Fruit fly (Drosophila melanogaster): Measurements from ENCODE around the gene CG11360.
A peak's percentile ranks its signal among the peaks of the same experiment; 100 is the strongest.

Gene CG11360

DNA sequence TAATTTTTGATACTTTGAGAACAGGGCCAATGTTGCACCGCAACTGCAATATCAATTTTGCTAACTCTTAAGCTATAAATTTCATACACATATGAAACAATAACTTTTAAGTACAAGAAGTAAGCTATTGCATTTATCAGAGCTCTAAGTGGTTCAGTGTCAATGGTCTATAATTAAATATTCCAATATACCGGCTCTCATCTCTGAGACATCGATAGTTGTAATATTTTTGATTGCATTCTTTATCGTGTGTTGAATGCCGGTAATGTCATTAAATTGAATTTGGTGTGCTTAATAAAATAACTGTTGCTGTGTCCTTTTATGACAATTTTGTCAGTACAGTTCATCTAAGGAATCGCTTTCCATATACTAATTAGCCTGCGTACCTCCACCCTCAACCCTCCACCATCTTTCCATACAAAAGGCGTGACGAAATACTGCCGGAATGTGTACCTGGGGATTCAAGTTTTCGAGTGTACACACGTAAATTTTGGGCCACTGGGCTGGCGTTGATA, at the start of gene CG11360 (continued):
- TF ChIP-seq sc (optimal IDR thresholded peaks at IDR 0.05) (no peak), sc (GFP tag; optimal IDR thresholded peaks at IDR 0.05) (no peak), lola (GFP tag; optimal IDR thresholded peaks at IDR 0.05) (peak in 1 of 3 experiments; percentile 76), CG2120 (GFP tag; optimal IDR thresholded peaks at IDR 0.05) (peak; percentile 5), CG2199 (GFP tag; IDR thresholded peaks at IDR 0.05) (no peak; the same call in 2 of the 3 replicates), kni (GFP tag; optimal IDR thresholded peaks at IDR 0.05) (no peak), eyg (GFP tag; optimal IDR thresholded peaks at IDR 0.05) (no peak), CG14965 (GFP tag; optimal IDR thresholded peaks at IDR 0.05; ENCODE audit: borderline replicate concordance) (no peak), ap (GFP tag; IDR thresholded peaks at IDR 0.05) (no peak), Blimp-1 (GFP tag; optimal IDR thresholded peaks at IDR 0.05) (no peak), MTF-1 (GFP tag; optimal IDR thresholded peaks at IDR 0.05; ENCODE audit: borderline replicate concordance) (no peak), CG11504 (tag; optimal IDR thresholded peaks at IDR 0.05) (no peak), nerfin-2 (GFP tag; IDR thresholded peaks at IDR 0.05; ENCODE audit: partially characterized antibody) (no peak), D19B (GFP tag; optimal IDR thresholded peaks at IDR 0.05) (no peak), CG11560 (tag; IDR thresholded peaks at IDR 0.05) (no peak), aop (GFP tag; IDR thresholded peaks at IDR 0.05) (no peak), bcd (GFP tag; optimal IDR thresholded peaks at IDR 0.05) (no peak), CG12219 (GFP tag; optimal IDR thresholded peaks at IDR 0.05) (no peak), gfzf (GFP tag; optimal IDR thresholded peaks at IDR 0.05) (peak; percentile 32), CG10147 (GFP tag; optimal IDR thresholded peaks at IDR 0.05) (no peak), nmo (GFP tag; optimal IDR thresholded peaks at IDR 0.05) (peak; percentile 67), ash1 (GFP tag; optimal IDR thresholded peaks at IDR 0.05) (no peak), CG6654 (GFP tag; optimal IDR thresholded peaks at IDR 0.05) (no peak), CG11247 (GFP tag; IDR thresholded peaks at IDR 0.05) (no peak), ATbp (GFP tag; optimal IDR thresholded peaks at IDR 0.05) (no peak), Lpt (GFP tag; optimal IDR thresholded peaks at IDR 0.05) (no peak), da (GFP tag; optimal IDR thresholded peaks at IDR 0.05) (no peak), CG15073 (GFP tag; optimal IDR thresholded peaks at IDR 0.05) (no peak), CG4424 (GFP tag; optimal IDR thresholded peaks at IDR 0.05) (peak; percentile 6), CG6854 (GFP tag; optimal IDR thresholded peaks at IDR 0.05) (no peak), fu2 (GFP tag; optimal IDR thresholded peaks at IDR 0.05) (peak; percentile 31), Sox100B (GFP tag; optimal IDR thresholded peaks at IDR 0.05) (no peak), CG30431 (GFP tag; optimal IDR thresholded peaks at IDR 0.05) (no peak), CG31441 (GFP tag; IDR thresholded peaks at IDR 0.05) (no peak), CG8924 (tag; optimal IDR thresholded peaks at IDR 0.05) (no peak), Ptx1 (GFP tag; IDR thresholded peaks at IDR 0.05) (no peak), sisA (GFP tag; IDR thresholded peaks at IDR 0.05) (no peak), vfl (GFP tag; optimal IDR thresholded peaks at IDR 0.05) (no peak), pnt (GFP tag; optimal IDR thresholded peaks at IDR 0.05) (no peak), CG16815 (GFP tag; optimal IDR thresholded peaks at IDR 0.05) (no peak), Opbp (GFP tag; IDR thresholded peaks at IDR 0.05; ENCODE audit: partially characterized antibody) (no peak; the same call in 1 of the 3 replicates), D (optimal IDR thresholded peaks at IDR 0.05) (no peak), D (GFP tag; optimal IDR thresholded peaks at IDR 0.05) (no peak), sima (GFP tag; optimal IDR thresholded peaks at IDR 0.05) (no peak), pfk (GFP tag; optimal IDR thresholded peaks at IDR 0.05) (peak; percentile 67), CG31388 (GFP tag; optimal IDR thresholded peaks at IDR 0.05) (no peak), CG12104 (GFP tag; optimal IDR thresholded peaks at IDR 0.05) (no peak), trh (GFP tag; optimal IDR thresholded peaks at IDR 0.05) (no peak), CTCF (GFP tag; optimal IDR thresholded peaks at IDR 0.05) (no peak), Trl (optimal IDR thresholded peaks at IDR 0.05) (no peak), Trl (GFP tag; optimal IDR thresholded peaks at IDR 0.05) (no peak), CG7987 (GFP tag; optimal IDR thresholded peaks at IDR 0.05) (no peak), Hr3 (GFP tag; optimal IDR thresholded peaks at IDR 0.05) (no peak)
